Worm (Caenorhabditis elegans) whole organism, L4/young adult: ENCODE data around the gene F52B10.3.

ENCODE experiments used
- W03F9.2 ChIP-seq: fragments of 150-350 bp; optimal IDR thresholded peaks from 2 replicates; lab custom pipeline; 2014; ENCODE audit warnings: missing biosample characterization, missing genetic modification characterization
- dao-5 ChIP-seq: sonication (generic microtip); optimal IDR thresholded peaks from 2 replicates; lab custom pipeline; 2016; ENCODE audit warnings: missing genotype, missing genetic modification characterization, moderate library complexity, missing compliant biosample characterization
- him-1 ChIP-seq: sonication (generic microtip); optimal IDR thresholded peaks from 2 replicates; lab custom pipeline; 2016; ENCODE audit warnings: missing genotype, missing genetic modification reagents, missing genetic modification characterization, missing compliant biosample characterization

- no peak for TF ChIP-seq him-1
- no peak for TF ChIP-seq dao-5 (tag; lab: Kevin White, UChicago)
- TF ChIP-seq W03F9.2 (tag; lab: Kevin White, UChicago) = no peak
Observed at ce11 chrX:2863946-2864345, 34.2 kb downstream of the F52B10.3 start, which contains the start of gene F53B3.6.
